Fruit fly (Drosophila melanogaster): ENCODE measurements around the gene ChAT.
A peak's percentile ranks its signal among the peaks of the same experiment; 100 is the strongest.

ChAT gene

dm6 chr3R:18758548-18759257, 53.4 kb downstream of the ChAT start, which contains the start of gene Epg5 (continued):
- TF ChIP-seq CG10366 (GFP tag; IDR thresholded peaks at IDR 0.05) (peak; percentile 64), maf-S (GFP tag; optimal IDR thresholded peaks at IDR 0.05) (peak; percentile 58), Myb (GFP tag; optimal IDR thresholded peaks at IDR 0.05) (peak; percentile 73), ems (GFP tag; optimal IDR thresholded peaks at IDR 0.05) (peak; percentile 86), CG8765 (GFP tag; IDR thresholded peaks at IDR 0.05) (peak; percentile 47; the same call in 1 of the 2 replicates), crc (GFP tag; optimal IDR thresholded peaks at IDR 0.05) (no peak), CG18262 (tag; optimal IDR thresholded peaks at IDR 0.05) (no peak), ro (GFP tag; IDR thresholded peaks at IDR 0.05) (no peak), gcm (GFP tag; optimal IDR thresholded peaks at IDR 0.05) (no peak), hkb (optimal IDR thresholded peaks at IDR 0.05) (peak; percentile 71), hkb (GFP tag; IDR thresholded peaks at IDR 0.05) (no peak), chinmo (GFP tag; IDR thresholded peaks at IDR 0.05; ENCODE audit: partially characterized antibody) (peak; percentile 88; the same call in 3 of the 4 replicates), cad (GFP tag; optimal IDR thresholded peaks at IDR 0.05) (no peak), prd (optimal IDR thresholded peaks at IDR 0.05) (no peak), prd (GFP tag; IDR thresholded peaks at IDR 0.05) (peak; percentile 82), ranshi (GFP tag; IDR thresholded peaks at IDR 0.05) (peak; percentile 68; the same call in 1 of the 2 replicates), CG18619 (GFP tag; optimal IDR thresholded peaks at IDR 0.05) (peak; percentile 54), sens-2 (GFP tag; IDR thresholded peaks at IDR 0.05) (no peak), CG31365 (tag; optimal IDR thresholded peaks at IDR 0.05) (no peak), CG9817 (tag; optimal IDR thresholded peaks at IDR 0.05) (peak; percentile 78), CG15073 (GFP tag; optimal IDR thresholded peaks at IDR 0.05) (no peak), Dip3 (GFP tag; optimal IDR thresholded peaks at IDR 0.05) (peak; percentile 78), CG12155 (GFP tag; optimal IDR thresholded peaks at IDR 0.05) (peak; percentile 74), Dll (GFP tag; IDR thresholded peaks at IDR 0.05; ENCODE audit: partially characterized antibody) (peak; percentile 100), ara (GFP tag; IDR thresholded peaks at IDR 0.05) (no peak), Hsf (GFP tag; optimal IDR thresholded peaks at IDR 0.05) (peak; percentile 80), Mrtf (GFP tag; IDR thresholded peaks at IDR 0.05) (peak; percentile 59; the same call in 2 of the 3 replicates), repo (GFP tag; optimal IDR thresholded peaks at IDR 0.05) (peak; percentile 38), CG17912 (GFP tag; optimal IDR thresholded peaks at IDR 0.05) (no peak), her (GFP tag; optimal IDR thresholded peaks at IDR 0.05) (peak; percentile 1), CG14965 (GFP tag; optimal IDR thresholded peaks at IDR 0.05; ENCODE audit: borderline replicate concordance) (no peak), H15 (GFP tag; IDR thresholded peaks at IDR 0.05) (no peak), CG2712 (tag; optimal IDR thresholded peaks at IDR 0.05) (no peak), CG10543 (GFP tag; optimal IDR thresholded peaks at IDR 0.05) (peak; percentile 61), Hr78 (GFP tag; optimal IDR thresholded peaks at IDR 0.05) (no peak), rib (GFP tag; IDR thresholded peaks at IDR 0.05) (peak; percentile 68; the same call in 1 of the 2 replicates), al (GFP tag; IDR thresholded peaks at IDR 0.05) (peak; percentile 73), CG10959 (GFP tag; IDR thresholded peaks at IDR 0.05) (no peak), CG8281 (tag; optimal IDR thresholded peaks at IDR 0.05) (no peak), pan (optimal IDR thresholded peaks at IDR 0.05) (no peak), pan (GFP tag; optimal IDR thresholded peaks at IDR 0.05 in 1 of 2, IDR thresholded peaks at IDR 0.05 in 1 of 2) (peak in 1 of 2 experiments; percentile 56), CG31441 (GFP tag; IDR thresholded peaks at IDR 0.05) (no peak), CG2889 (GFP tag; IDR thresholded peaks at IDR 0.05) (0 out of 3 replicates have a peak, but pooled peaks have one; percentile 18), grn (GFP tag; optimal IDR thresholded peaks at IDR 0.05) (no peak), org-1 (GFP tag; optimal IDR thresholded peaks at IDR 0.05) (no peak), CG7839 (tag; optimal IDR thresholded peaks at IDR 0.05) (no peak), lmd (GFP tag; IDR thresholded peaks at IDR 0.05) (peak; percentile 77), bab2 (GFP tag; optimal IDR thresholded peaks at IDR 0.05) (peak; percentile 65), Stat92E (GFP tag; optimal IDR thresholded peaks at IDR 0.05) (no peak), CG1832 (GFP tag; optimal IDR thresholded peaks at IDR 0.05) (no peak), HLH3B (GFP tag; IDR thresholded peaks at IDR 0.05) (peak; percentile 39; the same call in 1 of the 2 replicates)

Measured in whole organism, embryonic.